Fruit fly (Drosophila melanogaster) whole organism: ENCODE measurements around the gene CG17721.

ENCODE experiments used
- Dll ChIP-seq: fragments of >200 bp; optimal IDR thresholded peaks from 2 replicates; lab custom pipeline; 2017
- EcR ChIP-seq, 2 experiments: fragments of >200 bp; optimal IDR thresholded peaks; 2 replicates each; lab custom pipeline; 2017; ENCODE audit warnings: missing biosample characterization in 2 of 2, missing genetic modification characterization in 2 of 2, missing genetic modification reagents in 2 of 2
- pan ChIP-seq: fragments of >200 bp; optimal IDR thresholded peaks from 2 replicates; lab custom pipeline; 2017
- psq ChIP-seq: fragments of >200 bp; optimal IDR thresholded peaks from 2 replicates; lab custom pipeline; 2017
- usp ChIP-seq: fragments of >200 bp; optimal IDR thresholded peaks from 2 replicates; lab custom pipeline; 2017; ENCODE audit warnings: missing biosample characterization, missing genetic modification characterization, mixed read lengths

DNA sequence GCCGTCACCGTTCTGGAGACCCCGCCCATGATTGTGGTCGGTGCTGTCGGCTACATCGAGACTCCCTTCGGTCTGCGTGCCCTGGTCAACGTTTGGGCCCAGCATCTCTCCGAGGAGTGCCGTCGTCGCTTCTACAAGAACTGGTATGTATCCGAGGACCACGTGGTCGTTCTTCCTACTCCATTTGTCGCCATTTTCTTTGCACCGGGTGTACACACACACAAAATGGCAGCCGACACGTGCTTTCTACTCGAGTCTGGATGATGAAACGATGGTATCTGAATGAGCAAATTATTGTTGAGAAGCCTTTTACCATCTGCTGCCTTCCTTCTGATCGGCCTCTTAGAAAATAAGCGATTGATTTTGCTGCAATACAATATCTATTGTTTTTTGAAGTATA, 12.4 kb upstream of the CG17721 start:
- no peak for TF ChIP-seq psq (lab: Kevin White, UChicago)
- no peak for TF ChIP-seq EcR (GFP tag; optimal IDR thresholded peaks at IDR 0.05; lab: Kevin White, UChicago)
- TF ChIP-seq pan (lab: Kevin White, UChicago): no peak
- TF ChIP-seq Dll: no peak
- TF ChIP-seq usp (GFP tag; lab: Kevin White, UChicago): no peak
